Fruit fly (Drosophila melanogaster): ENCODE results near the gene sens-2.

- TF ChIP-seq Hr96 (GFP tag; optimal IDR thresholded peaks at IDR 0.05) (no peak), kay (GFP tag; ENCODE audit: borderline replicate concordance) (no peak), CG12768 (GFP tag; optimal IDR thresholded peaks at IDR 0.05) (no peak), Crg-1 (GFP tag; optimal IDR thresholded peaks at IDR 0.05) (no peak), pad (GFP tag; optimal IDR thresholded peaks at IDR 0.05) (no peak), CG33017 (tag; optimal IDR thresholded peaks at IDR 0.05) (no peak), CG1620 (GFP tag; optimal IDR thresholded peaks at IDR 0.05) (no peak), cic (GFP tag; optimal IDR thresholded peaks at IDR 0.05) (no peak), Clk (GFP tag; optimal IDR thresholded peaks at IDR 0.05) (no peak), CG7045 (GFP tag; optimal IDR thresholded peaks at IDR 0.05) (no peak)
Measured at dm6 chr2L:6874006-6874405, 52.3 kb downstream of the sens-2 start.

Measured in whole organism, adult.